Fruit fly (Drosophila melanogaster): ENCODE measurements around the gene CG11374.
A peak's percentile ranks its signal among the peaks of the same experiment; 100 is the strongest.

Gene CG11374

dm6 chr2L:78828-79227, 2.7 kb downstream of the CG11374 start:
- no peak for TF ChIP-seq CG8478 (optimal IDR thresholded peaks at IDR 0.05)
- no peak for TF ChIP-seq CTCF (optimal IDR thresholded peaks at IDR 0.05)

DNA sequence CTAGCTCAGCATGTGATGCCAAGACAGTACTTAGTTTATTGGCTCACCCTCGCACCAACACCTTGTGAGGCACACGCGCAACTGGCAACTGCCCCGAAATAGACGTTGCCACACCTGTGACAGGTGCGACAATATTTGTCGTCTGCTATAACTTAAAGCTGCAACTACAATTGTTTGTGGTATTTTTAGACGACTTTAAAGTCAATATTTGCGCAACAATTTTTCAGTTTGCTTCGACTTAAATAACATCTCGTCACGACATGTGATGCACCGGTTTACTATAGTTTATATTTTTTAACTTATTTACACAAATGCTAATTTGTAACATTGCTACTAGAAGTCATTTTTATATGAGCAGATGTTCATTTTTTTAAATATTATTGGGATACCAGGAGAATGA, 5.0 kb downstream of the CG11374 start:
- TF ChIP-seq CTCF (optimal IDR thresholded peaks at IDR 0.05) (no peak), CG8478 (optimal IDR thresholded peaks at IDR 0.05) (no peak)

DNA sequence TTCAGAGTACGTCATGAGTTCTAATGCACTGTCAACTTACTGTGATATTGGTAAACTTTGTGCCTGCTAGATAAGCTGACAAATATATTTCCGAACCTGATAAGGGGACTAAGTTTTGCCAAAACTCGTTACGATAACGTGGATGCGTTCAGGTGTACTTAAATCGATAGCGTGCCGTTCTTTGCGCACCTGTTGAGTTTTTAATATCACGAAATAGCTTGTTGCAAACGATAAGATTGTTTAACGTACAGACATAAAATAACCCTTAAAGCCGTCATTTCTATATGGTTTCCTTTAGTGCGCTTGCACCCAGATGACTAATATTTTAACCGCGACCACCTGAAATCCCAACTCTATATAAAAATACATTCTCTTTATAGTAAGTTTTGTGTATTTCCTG, 5.9 kb downstream of the CG11374 start:
- TF ChIP-seq CTCF (optimal IDR thresholded peaks at IDR 0.05): no peak
- TF ChIP-seq CG8478 (optimal IDR thresholded peaks at IDR 0.05): no peak

DNA sequence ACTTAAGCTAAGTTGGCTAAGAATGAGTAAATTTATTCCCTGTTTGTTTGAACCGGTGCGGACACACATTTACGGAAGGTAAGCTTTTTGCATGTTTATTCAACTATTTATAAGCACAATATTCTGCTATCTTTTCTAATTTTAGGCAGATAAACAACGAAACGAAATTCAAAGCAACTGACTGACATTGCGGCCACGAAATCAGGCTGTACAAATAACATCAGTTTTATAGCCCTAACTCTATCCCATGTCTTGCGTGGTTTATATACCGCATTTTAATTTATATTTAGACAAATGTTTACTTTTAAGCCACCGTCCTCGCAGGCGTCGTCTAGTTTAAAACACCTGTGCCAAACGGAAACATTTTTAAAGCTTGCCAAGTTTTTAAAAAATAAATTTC, 9.0 kb downstream of the CG11374 start:
- TF ChIP-seq CG8478 (optimal IDR thresholded peaks at IDR 0.05): no peak
- no peak for TF ChIP-seq CTCF (optimal IDR thresholded peaks at IDR 0.05)

DNA sequence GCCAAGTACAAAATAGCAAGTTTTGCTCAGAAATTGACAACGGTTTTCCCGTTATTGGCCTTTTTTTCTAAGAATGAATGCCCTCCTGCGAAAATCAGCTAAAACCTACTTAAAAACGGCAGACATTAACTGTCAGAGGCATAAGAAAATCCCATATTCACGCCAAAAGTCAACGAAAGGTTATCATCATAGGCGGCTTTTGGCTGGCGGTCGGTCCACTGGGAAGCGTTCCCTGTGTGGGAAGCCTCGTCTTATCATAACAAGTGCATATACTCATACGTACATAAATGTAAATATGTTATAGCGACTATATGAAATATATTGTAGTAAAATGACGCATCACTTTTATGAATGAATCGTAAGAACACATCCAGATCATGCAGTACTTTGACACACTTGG, 9.6 kb downstream of the CG11374 start:
- TF ChIP-seq CG8478 (optimal IDR thresholded peaks at IDR 0.05) (no peak), CTCF (optimal IDR thresholded peaks at IDR 0.05) (no peak)

- no peak for TF ChIP-seq CG8478 (optimal IDR thresholded peaks at IDR 0.05)
- TF ChIP-seq CTCF (optimal IDR thresholded peaks at IDR 0.05): no peak
Measured at dm6 chr2L:87255-87723, 11.1 kb downstream of the CG11374 start, which contains the start of gene net. net (minus strand) TSS chr2L:87387.

DNA sequence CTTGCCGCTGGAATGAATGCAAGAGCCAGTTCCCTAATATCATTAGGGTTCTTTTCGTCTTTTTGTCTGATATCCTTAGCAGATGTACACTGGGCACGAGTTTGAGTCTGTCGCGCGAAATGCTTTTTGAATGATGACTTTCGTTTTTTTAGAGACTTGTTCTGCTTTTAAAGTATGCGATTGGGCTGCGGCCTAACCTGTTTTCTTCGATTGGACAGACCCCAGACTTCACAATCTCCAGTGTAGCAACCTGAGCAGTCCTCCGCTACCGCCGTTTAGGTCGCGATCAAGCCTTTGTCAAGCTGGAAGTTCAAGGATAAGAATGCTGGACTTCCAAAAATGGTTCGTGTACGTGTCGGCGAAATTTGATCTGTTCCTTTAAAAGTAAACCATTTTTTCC, 12.4 kb downstream of the CG11374 start:
- no peak for TF ChIP-seq CG8478 (optimal IDR thresholded peaks at IDR 0.05)

- no peak for TF ChIP-seq CG8478 (optimal IDR thresholded peaks at IDR 0.05)
- no peak for TF ChIP-seq CTCF (optimal IDR thresholded peaks at IDR 0.05)
Measured at dm6 chr2L:89158-89557, 13.0 kb downstream of the CG11374 start.

dm6 chr2L:90081-90480, 13.9 kb downstream of the CG11374 start:
- TF ChIP-seq CG8478 (optimal IDR thresholded peaks at IDR 0.05) (no peak), CTCF (optimal IDR thresholded peaks at IDR 0.05) (no peak)

DNA sequence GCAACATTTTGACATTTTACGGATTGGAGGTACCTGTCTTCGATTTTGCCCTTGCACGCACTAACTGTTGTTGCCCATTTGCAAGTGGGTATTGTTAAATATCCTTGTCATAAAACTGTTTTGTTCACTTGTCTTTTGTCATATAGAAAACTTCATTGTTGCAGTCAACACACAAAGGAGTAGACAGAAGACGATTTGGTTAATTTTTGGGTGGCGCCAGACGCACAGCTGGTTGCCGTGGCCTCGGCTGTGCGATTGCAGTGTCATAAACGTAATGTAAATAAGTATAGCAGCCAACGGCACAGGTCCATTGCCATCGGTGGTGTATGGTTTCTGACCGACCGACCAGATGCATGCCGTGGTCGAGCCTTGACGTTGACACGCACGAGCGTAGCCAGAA, 15.2 kb downstream of the CG11374 start:
- TF ChIP-seq CG8478 (optimal IDR thresholded peaks at IDR 0.05) (no peak), CTCF (optimal IDR thresholded peaks at IDR 0.05) (no peak)

DNA sequence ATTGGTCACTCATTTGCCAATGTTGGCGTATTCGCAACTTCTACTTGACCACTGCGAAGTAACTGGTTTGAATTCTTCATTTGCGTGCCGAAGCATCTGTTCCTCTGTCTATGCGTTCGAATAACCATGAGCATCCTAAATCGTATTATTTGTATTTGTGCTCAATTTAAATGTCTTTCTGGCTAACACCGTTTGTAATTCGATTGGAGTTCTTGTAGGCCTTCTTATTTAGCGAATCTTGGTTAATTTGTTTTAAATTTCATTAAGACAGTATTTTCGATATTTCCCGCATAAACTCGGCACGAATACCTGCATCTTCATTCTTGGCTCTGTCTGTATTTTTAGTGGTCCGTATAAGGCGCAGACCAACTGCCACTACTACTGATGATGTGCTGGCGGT, 15.7 kb downstream of the CG11374 start:
- TF ChIP-seq CTCF (optimal IDR thresholded peaks at IDR 0.05) (no peak), CG8478 (optimal IDR thresholded peaks at IDR 0.05) (no peak)

DNA sequence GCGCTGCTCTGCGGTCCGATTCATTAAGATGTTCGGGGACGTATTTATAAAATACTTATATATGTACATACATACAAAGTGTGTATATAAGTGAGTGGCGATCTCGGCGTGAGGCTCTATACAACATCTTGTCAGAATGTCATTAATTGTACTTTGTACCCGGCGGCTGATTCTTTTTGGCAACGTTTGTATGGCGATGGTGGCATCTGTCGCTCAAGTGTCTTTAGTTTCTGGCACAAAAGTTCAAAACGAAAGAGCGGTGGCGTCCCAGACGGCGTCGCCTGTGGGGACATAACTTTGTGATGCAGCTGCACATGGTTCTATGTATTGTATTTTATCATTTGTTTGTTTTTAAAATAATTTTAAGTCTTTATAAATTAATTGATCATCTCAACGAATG, 16.8 kb downstream of the CG11374 start:
- no peak for TF ChIP-seq CG8478 (optimal IDR thresholded peaks at IDR 0.05)
- TF ChIP-seq CTCF (optimal IDR thresholded peaks at IDR 0.05): no peak

DNA sequence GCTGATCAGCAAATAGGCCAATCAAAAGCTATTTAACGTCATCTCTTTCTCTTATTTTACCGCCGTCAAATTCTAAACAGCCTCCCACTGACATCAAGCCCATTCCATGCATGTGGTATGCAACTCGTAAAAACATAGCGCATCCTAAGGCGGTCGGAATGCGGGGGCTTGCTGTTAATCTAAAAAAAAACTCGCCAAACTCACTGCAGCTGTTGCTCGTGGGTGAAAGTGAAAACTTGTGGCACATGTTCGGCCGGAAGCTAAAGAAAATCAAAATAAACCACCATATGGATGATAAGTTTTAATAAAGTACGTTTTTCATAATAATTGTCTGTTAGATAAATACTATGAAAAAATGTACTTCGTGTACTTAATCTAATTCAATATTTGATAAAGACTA, 17.9 kb downstream of the CG11374 start:
- TF ChIP-seq CG8478 (optimal IDR thresholded peaks at IDR 0.05): no peak
- TF ChIP-seq CTCF (optimal IDR thresholded peaks at IDR 0.05): no peak

DNA sequence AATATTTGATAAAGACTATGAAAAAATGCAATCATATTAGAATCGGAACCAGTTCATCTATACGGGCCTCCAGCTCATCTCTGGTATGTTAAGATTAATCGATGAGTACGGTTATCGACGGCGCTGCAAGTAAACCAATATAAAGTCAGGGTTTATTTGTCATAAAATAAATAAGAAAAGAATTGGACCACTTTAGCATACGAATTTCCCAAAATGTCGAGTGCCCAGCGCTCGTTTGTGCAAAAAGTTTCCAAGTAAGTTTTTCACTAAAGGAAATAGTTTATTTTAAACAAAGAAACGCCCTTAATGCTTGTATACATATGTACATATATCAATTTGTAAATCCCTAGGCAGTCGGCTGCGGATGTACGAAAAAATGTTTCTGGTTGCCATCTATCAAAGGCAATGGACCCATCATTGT, 18.5 kb downstream of the CG11374 start, which contains the start of gene Zir:
Gene Zir (plus strand): TSS at position 101 of the 421 bp plus-strand sequence.
- TF ChIP-seq CG8478 (optimal IDR thresholded peaks at IDR 0.05) (no peak), CTCF (optimal IDR thresholded peaks at IDR 0.05) (no peak)

- TF ChIP-seq CTCF (optimal IDR thresholded peaks at IDR 0.05): peak; percentile 24 to 38
- no peak for TF ChIP-seq CG8478 (optimal IDR thresholded peaks at IDR 0.05)
Measured at dm6 chr2L:102161-102761, 26.1 kb downstream of the CG11374 start, which contains the start of gene Creld. Creld (plus strand) TSS chr2L:102380.

dm6 chr2L:106540-106939, 30.4 kb downstream of the CG11374 start, which contains the start of the genes Nhe1 and Sam-S:
Nhe1 (minus strand) TSS chr2L:106732.
Sam-S (plus strand) TSS chr2L:106903.
- TF ChIP-seq CG8478 (optimal IDR thresholded peaks at IDR 0.05): no peak
- TF ChIP-seq CTCF (optimal IDR thresholded peaks at IDR 0.05): no peak

DNA sequence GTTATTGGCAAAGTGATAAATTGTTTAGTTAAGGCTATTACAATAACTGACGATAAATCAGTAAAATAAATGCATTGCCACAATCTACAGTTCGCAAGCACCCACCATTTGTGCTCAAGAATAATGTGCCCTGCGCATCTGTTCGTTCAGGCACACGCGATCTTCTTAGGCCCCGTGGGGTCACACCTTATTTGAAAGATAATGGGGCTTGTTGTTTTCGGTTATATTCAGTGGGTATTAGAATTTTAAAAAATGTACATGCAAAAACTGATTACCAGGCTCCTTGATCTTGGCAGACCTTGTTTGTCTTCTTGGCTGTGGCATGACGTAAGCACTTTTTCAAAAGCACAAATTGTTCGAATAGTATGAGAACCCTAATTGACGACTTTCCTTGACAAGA, 30.9 kb downstream of the CG11374 start:
- TF ChIP-seq CTCF (optimal IDR thresholded peaks at IDR 0.05) (no peak), CG8478 (optimal IDR thresholded peaks at IDR 0.05) (no peak)
